Worm (Caenorhabditis elegans): ENCODE data around the gene Y69H2.17.

- TF ChIP-seq ztf-11 (tag; optimal IDR thresholded peaks at IDR 0.05) (no peak), fos-1 (tag; optimal IDR thresholded peaks at IDR 0.05) (no peak), skn-1 (tag; optimal IDR thresholded peaks at IDR 0.05) (no peak), nhr-11 (tag; optimal IDR thresholded peaks at IDR 0.05) (no peak), nhr-6 (tag; optimal IDR thresholded peaks at IDR 0.05) (no peak), nhr-77 (tag; optimal IDR thresholded peaks at IDR 0.05) (no peak), R02D3.7 (tag; optimal IDR thresholded peaks at IDR 0.05) (no peak), mdl-1 (tag; optimal IDR thresholded peaks at IDR 0.05) (no peak), elt-3 (tag; optimal IDR thresholded peaks at IDR 0.05) (no peak)
Observed at ce11 chrV:18656363-18656762, 28.4 kb upstream of the Y69H2.17 start.

Measured in whole organism, L2 larva.